Worm (Caenorhabditis elegans): ENCODE measurements around the gene tmem-231.

- TF ChIP-seq unc-62 (GFP tag; optimal IDR thresholded peaks at IDR 0.05) (no peak), gei-17 (GFP tag; optimal IDR thresholded peaks at IDR 0.05) (no peak), rpc-1 (optimal IDR thresholded peaks at IDR 0.05) (no peak), rpc-1 (tag; optimal IDR thresholded peaks at IDR 0.05) (no peak), T26A5.8 (tag; optimal IDR thresholded peaks at IDR 0.05) (no peak), akir-1 (GFP tag; optimal IDR thresholded peaks at IDR 0.05) (no peak), pbrm-1 (GFP tag; IDR thresholded peaks at IDR 0.05) (no peak)
Observed at ce11 chrIV:8449869-8450268, 23.3 kb downstream of the tmem-231 start.

Measured in whole organism, young adult.